Fruit fly (Drosophila melanogaster): ENCODE measurements around the gene CG18135.

The CG18135 gene

dm6 chr3L:18976720-18977119 lies 21.4 kb downstream of the CG18135 start (continued):
- no peak for TF ChIP-seq Hr4 (GFP tag; optimal IDR thresholded peaks at IDR 0.05)
- TF ChIP-seq dac (GFP tag; optimal IDR thresholded peaks at IDR 0.05): no peak
- TF ChIP-seq CG6808 (GFP tag; optimal IDR thresholded peaks at IDR 0.05): no peak
- TF ChIP-seq pdm3 (GFP tag; optimal IDR thresholded peaks at IDR 0.05): peak; percentile 31
- no peak for TF ChIP-seq CG6163 (GFP tag; IDR thresholded peaks at IDR 0.05)
- no peak for TF ChIP-seq eg (GFP tag; IDR thresholded peaks at IDR 0.05)
- no peak for TF ChIP-seq CG6792 (GFP tag; optimal IDR thresholded peaks at IDR 0.05)
- peak; percentile 37 for TF ChIP-seq Hr39 (GFP tag; optimal IDR thresholded peaks at IDR 0.05)
- no peak for TF ChIP-seq Hr38 (GFP tag; optimal IDR thresholded peaks at IDR 0.05)
- no peak for TF ChIP-seq Sox15 (GFP tag; optimal IDR thresholded peaks at IDR 0.05)
- TF ChIP-seq CG8119 (GFP tag; IDR thresholded peaks at IDR 0.05): no peak
- no peak for TF ChIP-seq vri (GFP tag; optimal IDR thresholded peaks at IDR 0.05)

- TF ChIP-seq Hr4 (GFP tag; optimal IDR thresholded peaks at IDR 0.05) (no peak), CG1621 (tag; optimal IDR thresholded peaks at IDR 0.05) (no peak), Met (GFP tag; optimal IDR thresholded peaks at IDR 0.05) (no peak), CG31627 (GFP tag; optimal IDR thresholded peaks at IDR 0.05) (peak; percentile 38), Sox102F (GFP tag; optimal IDR thresholded peaks at IDR 0.05) (no peak), CG6163 (GFP tag; IDR thresholded peaks at IDR 0.05) (0 out of 3 replicates have a peak, but pooled peaks have one; percentile 25), pdm3 (GFP tag; optimal IDR thresholded peaks at IDR 0.05) (peak; percentile 8), net (GFP tag; optimal IDR thresholded peaks at IDR 0.05) (no peak), CG3919 (GFP tag; optimal IDR thresholded peaks at IDR 0.05) (peak; percentile 10), Eip78C (GFP tag) (peak; percentile 62), lz (GFP tag; optimal IDR thresholded peaks at IDR 0.05) (no peak)
These were observed 29.7 kb downstream of the CG18135 start for dm6 chr3L:18968193-18968969.

- TF ChIP-seq Eip78C (GFP tag): peak; percentile 22
- no peak for TF ChIP-seq net (GFP tag; optimal IDR thresholded peaks at IDR 0.05)
These were observed 41.1 kb downstream of the CG18135 start for dm6 chr3L:18957032-18957431.

- peak; percentile 1 for TF ChIP-seq CG1621 (tag; optimal IDR thresholded peaks at IDR 0.05)
- TF ChIP-seq vri (GFP tag; optimal IDR thresholded peaks at IDR 0.05): peak; percentile 97
- TF ChIP-seq OdsH (GFP tag; optimal IDR thresholded peaks at IDR 0.05): no peak
- TF ChIP-seq lz (GFP tag; optimal IDR thresholded peaks at IDR 0.05): no peak
- TF ChIP-seq Eip75B (GFP tag; optimal IDR thresholded peaks at IDR 0.05): peak; percentile 22
- no peak for TF ChIP-seq Ets21C (GFP tag; optimal IDR thresholded peaks at IDR 0.05)
- no peak for TF ChIP-seq CG11762 (GFP tag; optimal IDR thresholded peaks at IDR 0.05; ENCODE audit: insufficient read depth)
- no peak for TF ChIP-seq CG8319 (GFP tag; optimal IDR thresholded peaks at IDR 0.05)
- TF ChIP-seq CG4318 (GFP tag; optimal IDR thresholded peaks at IDR 0.05): no peak
- no peak for TF ChIP-seq CG3032 (tag; optimal IDR thresholded peaks at IDR 0.05)
- no peak for TF ChIP-seq CG11294 (GFP tag; IDR thresholded peaks at IDR 0.05)
- no peak for TF ChIP-seq svp (GFP tag)
- no peak for TF ChIP-seq fkh (GFP tag; optimal IDR thresholded peaks at IDR 0.05)
- no peak for TF ChIP-seq Blimp-1 (GFP tag; optimal IDR thresholded peaks at IDR 0.05)
- no peak for TF ChIP-seq CG15336 (GFP tag; IDR thresholded peaks at IDR 0.05)
- TF ChIP-seq Gug (GFP tag; IDR thresholded peaks at IDR 0.05): no peak
- no peak for TF ChIP-seq CG6808 (GFP tag; optimal IDR thresholded peaks at IDR 0.05)
These were observed 45.7 kb downstream of the CG18135 start for dm6 chr3L:18952399-18952798.

dm6 chr3L:18950359-18950758 lies 47.7 kb downstream of the CG18135 start, which contains the start of gene CG6836:
TSS of gene CG6836 (plus strand) at chr3L:18950629.
- TF ChIP-seq CG10631 (GFP tag; optimal IDR thresholded peaks at IDR 0.05): no peak
- TF ChIP-seq dsx (GFP tag; optimal IDR thresholded peaks at IDR 0.05; ENCODE audit: poor library complexity, severe bottlenecking): no peak
- no peak for TF ChIP-seq fd59A (GFP tag; optimal IDR thresholded peaks at IDR 0.05)
- TF ChIP-seq fd85E (GFP tag; optimal IDR thresholded peaks at IDR 0.05): no peak
- TF ChIP-seq net (GFP tag; optimal IDR thresholded peaks at IDR 0.05): no peak
- no peak for TF ChIP-seq Blimp-1 (GFP tag; optimal IDR thresholded peaks at IDR 0.05)
- no peak for TF ChIP-seq acj6 (GFP tag; optimal IDR thresholded peaks at IDR 0.05)
- no peak for TF ChIP-seq cyc (GFP tag; optimal IDR thresholded peaks at IDR 0.05)
- TF ChIP-seq CG8119 (GFP tag; IDR thresholded peaks at IDR 0.05): no peak
- TF ChIP-seq fkh (GFP tag; optimal IDR thresholded peaks at IDR 0.05): peak; percentile 1
- no peak for TF ChIP-seq CG3919 (GFP tag; optimal IDR thresholded peaks at IDR 0.05)
- no peak for TF ChIP-seq Met (GFP tag; optimal IDR thresholded peaks at IDR 0.05)
- TF ChIP-seq CG16779 (tag; optimal IDR thresholded peaks at IDR 0.05): no peak
- no peak for TF ChIP-seq CG3032 (tag; optimal IDR thresholded peaks at IDR 0.05)
- no peak for TF ChIP-seq CG8319 (GFP tag; optimal IDR thresholded peaks at IDR 0.05)
- TF ChIP-seq CG15336 (GFP tag; IDR thresholded peaks at IDR 0.05): no peak
- peak; percentile 29 for TF ChIP-seq Eip78C (GFP tag)
- no peak for TF ChIP-seq CG31627 (GFP tag; optimal IDR thresholded peaks at IDR 0.05)
- no peak for TF ChIP-seq svp (GFP tag)
- no peak for TF ChIP-seq CG34406 (GFP tag; optimal IDR thresholded peaks at IDR 0.05)
- no peak for TF ChIP-seq CG11294 (GFP tag; IDR thresholded peaks at IDR 0.05)
- TF ChIP-seq CG10669 (GFP tag; optimal IDR thresholded peaks at IDR 0.05): no peak
- no peak for TF ChIP-seq lz (GFP tag; optimal IDR thresholded peaks at IDR 0.05)

Data from whole organism, prepupa.